Fruit fly (Drosophila melanogaster) whole organism, embryonic: Measurements from ENCODE around the gene Jupiter.
A peak's percentile ranks its signal among the peaks of the same experiment; 100 is the strongest.

Experiments
- Adf1 ChIP-seq: fragments of 200-800 bp; sonication (Bioruptor generic); IDR thresholded peaks from 2 replicates; pipeline ENCODE4 v1.3.6; 2022; ENCODE audit warnings: missing biosample characterization, missing genetic modification characterization
- BEAF-32 ChIP-seq: fragments of 200-800 bp; sonication (Bioruptor generic); optimal IDR thresholded peaks from 3 replicates; lab custom pipeline; 2017; ENCODE audit warnings: missing biosample characterization, missing genetic modification characterization, mild to moderate bottlenecking, moderate library complexity, missing genetic modification reagents
- CG10209 ChIP-seq: fragments of 200-800 bp; sonication (Bioruptor generic); optimal IDR thresholded peaks from 3 replicates; lab custom pipeline; 2017; ENCODE audit warnings: missing biosample characterization, mild to moderate bottlenecking, missing genetic modification characterization, missing genetic modification reagents
- CG1024 ChIP-seq: fragments of 200-800 bp; sonication (Bioruptor generic); IDR thresholded peaks from 2 replicates; pipeline ENCODE4 v1.3.6; 2022; ENCODE audit warnings: missing biosample characterization, missing genetic modification characterization
- CG10543 ChIP-seq: fragments of 200-800 bp; sonication (Bioruptor generic); optimal IDR thresholded peaks from 3 replicates; lab custom pipeline; 2017; ENCODE audit warnings: missing biosample characterization, mild to moderate bottlenecking, missing genetic modification characterization, moderate library complexity
- CG11504 ChIP-seq: fragments of 200-800 bp; sonication (Bioruptor generic); optimal IDR thresholded peaks from 3 replicates; lab custom pipeline; 2019; ENCODE audit warnings: missing biosample characterization, mild to moderate bottlenecking, missing genetic modification characterization, moderate library complexity
- CG12071 ChIP-seq: fragments of 200-800 bp; sonication (Bioruptor generic); optimal IDR thresholded peaks from 3 replicates; lab custom pipeline; 2018; ENCODE audit warnings: missing biosample characterization, mild to moderate bottlenecking, missing genetic modification characterization
- CG12744 ChIP-seq: fragments of 200-800 bp; sonication (Bioruptor generic); optimal IDR thresholded peaks from 2 replicates; lab custom pipeline; 2016; ENCODE audit warnings: missing biosample characterization, missing genetic modification characterization
- CG13624 ChIP-seq: fragments of 200-800 bp; sonication (Bioruptor generic); optimal IDR thresholded peaks from 2 replicates; lab custom pipeline; 2016; ENCODE audit warnings: missing biosample characterization, missing genetic modification characterization
- CG16813 ChIP-seq: fragments of 200-800 bp; sonication (Bioruptor generic); IDR thresholded peaks from 3 replicates; pipeline ENCODE4 v1.3.6; 2022; ENCODE audit warnings: missing biosample characterization, missing genetic modification characterization; ENCODE audit not compliant: partially characterized antibody
- CG1792 ChIP-seq: fragments of 200-800 bp; sonication (Bioruptor generic); optimal IDR thresholded peaks from 2 replicates; lab custom pipeline; 2016; ENCODE audit warnings: missing biosample characterization, missing genetic modification characterization
- CG18262 ChIP-seq: fragments of 200-800 bp; optimal IDR thresholded peaks from 3 replicates; lab custom pipeline; 2019; ENCODE audit warnings: missing biosample characterization, mild to moderate bottlenecking, missing genetic modification characterization, moderate library complexity
- CG18619 ChIP-seq: fragments of 200-800 bp; sonication (Bioruptor generic); optimal IDR thresholded peaks from 3 replicates; lab custom pipeline; 2017; ENCODE audit warnings: missing biosample characterization, mild to moderate bottlenecking, missing genetic modification characterization
- CG31388 ChIP-seq: fragments of 200-800 bp; sonication (Bioruptor generic); optimal IDR thresholded peaks from 2 replicates; lab custom pipeline; 2016; ENCODE audit warnings: missing biosample characterization, missing genetic modification characterization
- CG32767 ChIP-seq: fragments of 200-800 bp; sonication (Bioruptor generic); IDR thresholded peaks from 2 replicates; pipeline ENCODE4 v1.3.6; 2022; ENCODE audit warnings: missing biosample characterization, missing genetic modification characterization
- CG6254 ChIP-seq: fragments of 200-800 bp; sonication (Bioruptor generic); optimal IDR thresholded peaks from 3 replicates; lab custom pipeline; 2017; ENCODE audit warnings: mild to moderate bottlenecking, missing biosample characterization, missing genetic modification reagents, missing genetic modification characterization
- CG8924 ChIP-seq: fragments of 200-800 bp; optimal IDR thresholded peaks from 3 replicates; lab custom pipeline; 2019; ENCODE audit warnings: missing biosample characterization, mild to moderate bottlenecking, missing genetic modification characterization, moderate library complexity
- CkIIα-i1 ChIP-seq: fragments of 200-800 bp; sonication (Bioruptor generic); IDR thresholded peaks from 2 replicates; pipeline ENCODE4 v1.3.6; 2022; ENCODE audit warnings: missing biosample characterization, missing genetic modification characterization
- Dll ChIP-seq: fragments of 200-800 bp; sonication (Bioruptor generic); IDR thresholded peaks from 4 replicates; pipeline ENCODE4 v1.3.6; 2022; ENCODE audit warnings: missing biosample characterization, missing genetic modification characterization; ENCODE audit not compliant: partially characterized antibody
- Dp ChIP-seq: fragments of 200-800 bp; sonication (Bioruptor generic); optimal IDR thresholded peaks from 2 replicates; lab custom pipeline; 2018; ENCODE audit warnings: missing biosample characterization, mild to moderate bottlenecking, missing genetic modification characterization, moderate library complexity
- Hmr ChIP-seq: fragments of 200-800 bp; sonication (Bioruptor generic); optimal IDR thresholded peaks from 3 replicates; lab custom pipeline; 2017; ENCODE audit warnings: mild to moderate bottlenecking, missing biosample characterization, missing genetic modification reagents, missing genetic modification characterization
- Lim3 ChIP-seq: fragments of 200-800 bp; sonication (Bioruptor generic); IDR thresholded peaks from 2 replicates; pipeline ENCODE4 v1.3.6; 2022; ENCODE audit warnings: missing biosample characterization, missing genetic modification characterization
- MESR4 ChIP-seq: fragments of 200-800 bp; sonication (Bioruptor generic); optimal IDR thresholded peaks from 2 replicates; lab custom pipeline; 2018; ENCODE audit warnings: missing biosample characterization, mild to moderate bottlenecking, missing genetic modification characterization, moderate library complexity
- MTF-1 ChIP-seq: fragments of 200-800 bp; sonication (Bioruptor generic); optimal IDR thresholded peaks from 2 replicates; lab custom pipeline; 2018; ENCODE audit warnings: missing biosample characterization, mild to moderate bottlenecking, missing genetic modification characterization, borderline replicate concordance
- Nf-YC ChIP-seq: fragments of 200-800 bp; optimal IDR thresholded peaks from 3 replicates; lab custom pipeline; 2019; ENCODE audit warnings: missing biosample characterization, mild to moderate bottlenecking, missing genetic modification characterization, moderate library complexity
- Taf1 ChIP-seq: fragments of 200-800 bp; sonication (Bioruptor generic); IDR thresholded peaks from 2 replicates; pipeline ENCODE4 v1.3.6; 2022; ENCODE audit warnings: missing biosample characterization, missing genetic modification characterization
- Trl ChIP-seq, 3 experiments: fragments of >200 bp in 2 of 3; fragments of 200-800 bp in 1 of 3; sonication (Bioruptor generic) in 1 of 3; optimal IDR thresholded peaks; 2 replicates in 1 of 3; 3 replicates in 2 of 3; lab custom pipeline; 2016 to 2017; ENCODE audit warnings: missing biosample characterization in 1 of 3, missing genetic modification characterization in 1 of 3
- Usf ChIP-seq: fragments of 200-800 bp; sonication (Bioruptor generic); optimal IDR thresholded peaks from 2 replicates; lab custom pipeline; 2017; ENCODE audit warnings: missing genotype, missing biosample characterization, missing genetic modification characterization
- Vsx1 ChIP-seq: fragments of 200-800 bp; sonication (Bioruptor generic); optimal IDR thresholded peaks from 2 replicates; lab custom pipeline; 2017; ENCODE audit warnings: missing biosample characterization, mild to moderate bottlenecking, missing genetic modification characterization, missing genetic modification reagents
- chinmo ChIP-seq: fragments of 200-800 bp; sonication (Bioruptor generic); IDR thresholded peaks from 4 replicates; pipeline ENCODE4 v1.3.6; 2022; ENCODE audit warnings: missing biosample characterization, missing genetic modification characterization; ENCODE audit not compliant: partially characterized antibody
- chn ChIP-seq: fragments of 200-800 bp; sonication (Bioruptor generic); optimal IDR thresholded peaks from 2 replicates; lab custom pipeline; 2016; ENCODE audit warnings: missing biosample characterization, missing genetic modification characterization
- dan ChIP-seq: fragments of 200-800 bp; sonication (Bioruptor generic); IDR thresholded peaks from 2 replicates; pipeline ENCODE4 v1.3.6; 2022; ENCODE audit warnings: missing biosample characterization, missing genetic modification characterization
- dm ChIP-seq: fragments of 200-800 bp; sonication (Bioruptor generic); optimal IDR thresholded peaks from 3 replicates; lab custom pipeline; 2016; ENCODE audit warnings: missing biosample characterization, missing genetic modification characterization
- emc ChIP-seq: fragments of 200-800 bp; sonication (Bioruptor generic); optimal IDR thresholded peaks from 2 replicates; lab custom pipeline; 2016; ENCODE audit warnings: missing biosample characterization, missing genetic modification characterization
- ftz-f1 ChIP-seq: fragments of 200-800 bp; sonication (Bioruptor generic); optimal IDR thresholded peaks from 2 replicates; lab custom pipeline; 2016; ENCODE audit warnings: missing biosample characterization, missing genetic modification characterization
- gro ChIP-seq: fragments of 200-800 bp; sonication (Bioruptor generic); optimal IDR thresholded peaks from 2 replicates; lab custom pipeline; 2016; ENCODE audit warnings: missing biosample characterization, missing genetic modification characterization
- kni ChIP-seq: fragments of 200-800 bp; sonication (Bioruptor generic); optimal IDR thresholded peaks from 3 replicates; lab custom pipeline; 2017; ENCODE audit warnings: mild to moderate bottlenecking, missing biosample characterization, missing genetic modification reagents, missing genetic modification characterization
- nmo ChIP-seq: fragments of 200-800 bp; sonication (Bioruptor generic); optimal IDR thresholded peaks from 2 replicates; lab custom pipeline; 2018; ENCODE audit warnings: missing biosample characterization, mild to moderate bottlenecking, missing genetic modification characterization, moderate library complexity
- peb ChIP-seq: fragments of 200-800 bp; sonication (Bioruptor generic); IDR thresholded peaks from 2 replicates; pipeline ENCODE4 v1.3.6; 2022; ENCODE audit warnings: missing biosample characterization, missing genetic modification characterization
- row ChIP-seq: fragments of 200-800 bp; sonication (Bioruptor generic); IDR thresholded peaks from 3 replicates; pipeline ENCODE4 v1.3.6; 2022; ENCODE audit warnings: missing biosample characterization, missing genetic modification characterization
- sens ChIP-seq: fragments of 200-800 bp; sonication (Bioruptor generic); peaks from one replicate; lab custom pipeline; 2016; ENCODE audit warnings: missing biosample characterization, missing genetic modification characterization
- seq ChIP-seq: fragments of 200-800 bp; sonication (Bioruptor generic); IDR thresholded peaks from 2 replicates; pipeline ENCODE4 v1.3.6; 2022; ENCODE audit warnings: missing biosample characterization, missing genetic modification characterization
- sim ChIP-seq: fragments of 200-800 bp; sonication (Bioruptor generic); IDR thresholded peaks from 2 replicates; pipeline ENCODE4 v1.3.6; 2022; ENCODE audit warnings: missing biosample characterization, missing genetic modification characterization
- sna ChIP-seq: fragments of 200-800 bp; sonication (Bioruptor generic); IDR thresholded peaks from 2 replicates; pipeline ENCODE4 v1.3.6; 2022; ENCODE audit warnings: missing biosample characterization, missing genetic modification characterization; ENCODE audit not compliant: partially characterized antibody
- sr ChIP-seq: fragments of 200-800 bp; sonication (Bioruptor generic); IDR thresholded peaks from 3 replicates; pipeline ENCODE4 v1.3.6; 2022; ENCODE audit warnings: missing biosample characterization, missing genetic modification characterization
- trh ChIP-seq: fragments of 200-800 bp; sonication (Bioruptor generic); optimal IDR thresholded peaks from 2 replicates; lab custom pipeline; 2016; ENCODE audit warnings: missing biosample characterization, missing genetic modification characterization
- z ChIP-seq: fragments of 200-800 bp; sonication (Bioruptor generic); IDR thresholded peaks from 3 replicates; pipeline ENCODE4 v1.3.6; 2022; ENCODE audit warnings: missing biosample characterization, missing genetic modification characterization
- zfh1 ChIP-seq: fragments of 200-800 bp; sonication (Bioruptor generic); IDR thresholded peaks from 3 replicates; pipeline ENCODE4 v1.3.6; 2022; ENCODE audit warnings: missing biosample characterization, missing genetic modification characterization

Gene Jupiter

dm6 chr3R:11650105-11651039, 30.7 kb upstream of the Jupiter start, which contains the start of the genes Csk and Elp1 (continued):
- no peak for TF ChIP-seq CG12744 (GFP tag; lab: Kevin White, UChicago)
- TF ChIP-seq CG12071 (GFP tag; lab: Kevin White, UChicago) = no peak
- TF ChIP-seq MTF-1 = no peak
- peak; percentile 62 for TF ChIP-seq CG8924 (tag; lab: Kevin White, UChicago)
- TF ChIP-seq dan (GFP tag; lab: Robert Waterston, UW) = no peak
- TF ChIP-seq sens (GFP tag; lab: Kevin White, UChicago) = peak; percentile 86
- peak; percentile 48 for TF ChIP-seq gro (GFP tag; lab: Kevin White, UChicago)
- TF ChIP-seq CG32767 = peak; percentile 43; the same call in 1 of the 2 replicates
- TF ChIP-seq Vsx1 (GFP tag; lab: Kevin White, UChicago) = peak; percentile 20
- TF ChIP-seq CG1024 (GFP tag; lab: Robert Waterston, UW) = no peak
- TF ChIP-seq BEAF-32 = peak; percentile 55
- no peak for TF ChIP-seq Dll
- no peak for TF ChIP-seq z
- no peak for TF ChIP-seq Lim3 (GFP tag; lab: Robert Waterston, UW)
- TF ChIP-seq Dp = peak; percentile 38
- TF ChIP-seq Trl (optimal IDR thresholded peaks at IDR 0.05; lab: Kevin White, UChicago) = peak in 1 of 2 experiments; percentile 17
- no peak for TF ChIP-seq Trl (GFP tag; optimal IDR thresholded peaks at IDR 0.05; lab: Kevin White, UChicago)
- no peak for TF ChIP-seq Usf (GFP tag; lab: Kevin White, UChicago)
- 0 out of 2 replicates have a peak, but pooled peaks have one; percentile 15 for TF ChIP-seq seq
- no peak for TF ChIP-seq CG16813 (GFP tag; lab: Robert Waterston, UW)
- TF ChIP-seq dm = peak; percentile 68
- TF ChIP-seq zfh1 = 0 out of 3 replicates have a peak, but pooled peaks have one; percentile 49
- no peak for TF ChIP-seq CG6254 (GFP tag; lab: Kevin White, UChicago)
- TF ChIP-seq sna (GFP tag; lab: Robert Waterston, UW) = no peak
- peak; percentile 52 for TF ChIP-seq CG10209 (GFP tag; lab: Kevin White, UChicago)
- peak; percentile 65 for TF ChIP-seq Nf-YC (tag; lab: Kevin White, UChicago)
- peak; percentile 91 for TF ChIP-seq row (GFP tag; lab: Robert Waterston, UW)
- TF ChIP-seq emc (GFP tag; lab: Kevin White, UChicago) = no peak
- TF ChIP-seq CG11504 (tag; lab: Kevin White, UChicago) = peak; percentile 75
- TF ChIP-seq sim (GFP tag; lab: Robert Waterston, UW) = no peak
- TF ChIP-seq CG1792 (GFP tag; lab: Kevin White, UChicago) = peak; percentile 14
- TF ChIP-seq kni (GFP tag; lab: Kevin White, UChicago) = peak; percentile 39
- TF ChIP-seq chn (GFP tag; lab: Kevin White, UChicago) = peak; percentile 5
- TF ChIP-seq sr (GFP tag; lab: Robert Waterston, UW) = peak; percentile 80
- TF ChIP-seq trh (GFP tag; lab: Kevin White, UChicago) = no peak
- TF ChIP-seq CG18619 (GFP tag; lab: Kevin White, UChicago) = peak; percentile 31
- TF ChIP-seq CkIIα-i1 (GFP tag; lab: Robert Waterston, UW) = no peak
- peak; percentile 51 for TF ChIP-seq CG18262 (tag; lab: Kevin White, UChicago)
- peak; percentile 97 for TF ChIP-seq MESR4 (GFP tag; lab: Kevin White, UChicago)
- peak; percentile 8 for TF ChIP-seq CG13624 (GFP tag; lab: Kevin White, UChicago)
- peak; percentile 86 for TF ChIP-seq nmo (GFP tag; lab: Kevin White, UChicago)
- TF ChIP-seq CG31388 (GFP tag; lab: Kevin White, UChicago) = peak; percentile 12
- TF ChIP-seq Hmr (GFP tag; lab: Kevin White, UChicago) = peak; percentile 77
- TF ChIP-seq chinmo (GFP tag; lab: Robert Waterston, UW) = 0 out of 4 replicates have a peak, but pooled peaks have one; percentile 30
- TF ChIP-seq Taf1 (GFP tag; lab: Robert Waterston, UW) = no peak
- TF ChIP-seq peb (GFP tag; lab: Robert Waterston, UW) = no peak
- peak; percentile 64 for TF ChIP-seq CG10543 (GFP tag; lab: Kevin White, UChicago)
- TF ChIP-seq Adf1 (GFP tag; lab: Robert Waterston, UW) = peak; percentile 74
- no peak for TF ChIP-seq ftz-f1 (GFP tag; lab: Kevin White, UChicago)
